Worm (Caenorhabditis elegans) whole organism, L4/young adult: ENCODE measurements around the gene C34F11.1.

Source experiments
- dao-5 ChIP-seq: sonication (generic microtip); optimal IDR thresholded peaks from 2 replicates; lab custom pipeline; 2016; ENCODE audit warnings: missing genotype, missing genetic modification characterization, moderate library complexity, missing compliant biosample characterization
- him-1 ChIP-seq: sonication (generic microtip); optimal IDR thresholded peaks from 2 replicates; lab custom pipeline; 2016; ENCODE audit warnings: missing genotype, missing genetic modification reagents, missing genetic modification characterization, missing compliant biosample characterization

ce11 chrII:5246791-5247361 lies 34.1 kb downstream of the C34F11.1 start, which contains the start of gene ptr-6:
- TF ChIP-seq him-1 (tag; lab: Kevin White, UChicago) = no peak
- no peak for TF ChIP-seq dao-5 (tag; lab: Kevin White, UChicago)
